Worm (Caenorhabditis elegans) whole organism, early embryonic: ENCODE measurements around the gene T06E4.5.

Experiments used
- B0310.2 ChIP-seq: sonication (generic microtip); optimal IDR thresholded peaks from 2 replicates; lab custom pipeline; 2016; ENCODE audit warnings: mild to moderate bottlenecking, missing genetic modification characterization, missing compliant biosample characterization
- F13C5.2 ChIP-seq: sonication (generic microtip); optimal IDR thresholded peaks from 2 replicates; lab custom pipeline; 2017; ENCODE audit warnings: mild to moderate bottlenecking, missing genetic modification characterization, inconsistent platforms, missing compliant biosample characterization
- aly-1 ChIP-seq: sonication (generic microtip); optimal IDR thresholded peaks from 2 replicates; lab custom pipeline; 2016; ENCODE audit warnings: missing genetic modification characterization, missing compliant biosample characterization
- ama-1 ChIP-seq: fragments of 150-350 bp; optimal IDR thresholded peaks from 2 replicates; lab custom pipeline; 2014
- ceh-13 ChIP-seq: fragments of 200-800 bp; sonication (Bioruptor generic); optimal IDR thresholded peaks from 2 replicates; lab custom pipeline; 2018; ENCODE audit warnings: mild to moderate bottlenecking, missing genetic modification characterization, missing compliant biosample characterization
- ceh-36 ChIP-seq: sonication (generic microtip); optimal IDR thresholded peaks from 2 replicates; lab custom pipeline; 2016; ENCODE audit warnings: missing genetic modification characterization, inconsistent platforms, missing compliant biosample characterization
- ets-7 ChIP-seq: sonication (generic microtip); optimal IDR thresholded peaks from 2 replicates; lab custom pipeline; 2016; ENCODE audit warnings: missing genotype, missing genetic modification characterization, missing compliant biosample characterization
- flt-1 ChIP-seq: fragments of 200-800 bp; sonication (Bioruptor generic); IDR thresholded peaks from 2 replicates; pipeline ENCODE4 v1.3.6; 2022; ENCODE audit warnings: missing genetic modification characterization, missing compliant biosample characterization
- hmbx-1 ChIP-seq: sonication (generic microtip); optimal IDR thresholded peaks from 2 replicates; lab custom pipeline; 2016; ENCODE audit warnings: mild to moderate bottlenecking, missing genetic modification characterization, missing compliant biosample characterization
- hmg-4 ChIP-seq: fragments of 200-800 bp; sonication (Bioruptor generic); optimal IDR thresholded peaks from 2 replicates; lab custom pipeline; 2018; ENCODE audit warnings: mild to moderate bottlenecking, missing genetic modification characterization, missing compliant biosample characterization
- hnd-1 ChIP-seq: sonication (generic microtip); optimal IDR thresholded peaks from 2 replicates; lab custom pipeline; 2016; ENCODE audit warnings: missing genetic modification characterization, missing compliant biosample characterization
- pes-1 ChIP-seq: fragments of 200-800 bp; sonication (Bioruptor generic); IDR thresholded peaks from 2 replicates; pipeline ENCODE4 v1.3.6; 2022; ENCODE audit warnings: missing genetic modification reagents, missing genetic modification characterization, missing compliant biosample characterization
- scrt-1 ChIP-seq: fragments of 200-800 bp; sonication (Bioruptor generic); IDR thresholded peaks from 2 replicates; pipeline ENCODE4 v1.3.6; 2022; ENCODE audit warnings: missing genetic modification characterization, missing compliant biosample characterization
- sea-1 ChIP-seq: fragments of 200-800 bp; sonication (Bioruptor generic); conservative IDR thresholded peaks from 2 replicates; pipeline ENCODE4 v1.3.6; 2022; ENCODE audit warnings: missing genetic modification characterization, missing compliant biosample characterization
- tbx-11 ChIP-seq: fragments of 200-800 bp; sonication (Bioruptor generic); IDR thresholded peaks from 2 replicates; pipeline ENCODE4 v1.3.6; 2022; ENCODE audit warnings: missing genetic modification characterization, missing compliant biosample characterization
- tbx-37 ChIP-seq: fragments of 200-800 bp; sonication (Bioruptor generic); conservative IDR thresholded peaks from 2 replicates; pipeline ENCODE4 v1.3.6; 2022; ENCODE audit warnings: missing genetic modification reagents, missing genetic modification characterization, missing compliant biosample characterization
- tra-4 ChIP-seq: sonication (generic microtip); optimal IDR thresholded peaks from 2 replicates; lab custom pipeline; 2017; ENCODE audit warnings: missing genetic modification characterization, missing compliant biosample characterization

Gene T06E4.5

ce11 chrV:9603488-9603887 lies 27.6 kb upstream of the T06E4.5 start:
- TF ChIP-seq pes-1, result 0 out of 2 replicates have a peak, but pooled peaks have one; percentile 47

- no peak for TF ChIP-seq ceh-36
- no peak for TF ChIP-seq tra-4
- no peak for TF ChIP-seq flt-1 (GFP tag; lab: Robert Waterston, UW)
- no peak for TF ChIP-seq tbx-11 (GFP tag; lab: Robert Waterston, UW)
- TF ChIP-seq ets-7 (tag; lab: Kevin White, UChicago), result no peak
- TF ChIP-seq hmg-4 (GFP tag; lab: Kevin White, UChicago), result no peak
- no peak for TF ChIP-seq aly-1 (tag; lab: Kevin White, UChicago)
- no peak for TF ChIP-seq scrt-1 (GFP tag; lab: Robert Waterston, UW)
- TF ChIP-seq hmbx-1 (tag; lab: Kevin White, UChicago), result no peak
- TF ChIP-seq pes-1, result no peak
- no peak for TF ChIP-seq tbx-37 (GFP tag; lab: Robert Waterston, UW)
- TF ChIP-seq sea-1 (GFP tag; lab: Robert Waterston, UW), result no peak
Measured at ce11 chrV:9608256-9608655, 22.8 kb upstream of the T06E4.5 start, which contains the start of gene dop-2. TSS of gene dop-2 (plus strand) at chrV:9608556.

- TF ChIP-seq sea-1 (GFP tag; lab: Robert Waterston, UW), result no peak
- TF ChIP-seq tbx-37 (GFP tag; lab: Robert Waterston, UW), result no peak
- TF ChIP-seq tra-4, result no peak
- TF ChIP-seq F13C5.2, result no peak
- TF ChIP-seq ama-1 (lab: Kevin White, UChicago), result no peak
Measured at ce11 chrV:9609217-9609616, 21.8 kb upstream of the T06E4.5 start.

ce11 chrV:9615725-9616124 lies 15.3 kb upstream of the T06E4.5 start, which contains the start of gene pqn-63:
TSS of gene pqn-63 (plus strand) at chrV:9616031.
- TF ChIP-seq B0310.2 (no peak), hmbx-1 (tag; lab: Kevin White, UChicago) (no peak), sea-1 (GFP tag; lab: Robert Waterston, UW) (no peak), F13C5.2 (no peak), tbx-37 (GFP tag; lab: Robert Waterston, UW) (no peak)

ce11 chrV:9616130-9616529 lies 14.9 kb upstream of the T06E4.5 start:
- TF ChIP-seq F13C5.2, result no peak
- TF ChIP-seq ets-7 (tag; lab: Kevin White, UChicago), result no peak
- TF ChIP-seq pes-1, result no peak
- no peak for TF ChIP-seq ceh-36
- no peak for TF ChIP-seq flt-1 (GFP tag; lab: Robert Waterston, UW)
- TF ChIP-seq hnd-1, result no peak
- TF ChIP-seq tbx-37 (GFP tag; lab: Robert Waterston, UW), result no peak
- no peak for TF ChIP-seq scrt-1 (GFP tag; lab: Robert Waterston, UW)
- TF ChIP-seq aly-1 (tag; lab: Kevin White, UChicago), result no peak
- TF ChIP-seq ama-1 (lab: Kevin White, UChicago), result no peak

ce11 chrV:9616687-9617086 lies 14.4 kb upstream of the T06E4.5 start:
- no peak for TF ChIP-seq sea-1 (GFP tag; lab: Robert Waterston, UW)
- peak; percentile 17 for TF ChIP-seq hmg-4 (GFP tag; lab: Kevin White, UChicago)

ce11 chrV:9618420-9618819 lies 12.6 kb upstream of the T06E4.5 start:
- no peak for TF ChIP-seq aly-1 (tag; lab: Kevin White, UChicago)
- no peak for TF ChIP-seq B0310.2
- no peak for TF ChIP-seq scrt-1 (GFP tag; lab: Robert Waterston, UW)
- TF ChIP-seq hmg-4 (GFP tag; lab: Kevin White, UChicago), result no peak
- TF ChIP-seq ama-1 (lab: Kevin White, UChicago), result no peak
- TF ChIP-seq sea-1 (GFP tag; lab: Robert Waterston, UW), result no peak
- TF ChIP-seq hmbx-1 (tag; lab: Kevin White, UChicago), result no peak
- no peak for TF ChIP-seq tbx-11 (GFP tag; lab: Robert Waterston, UW)
- TF ChIP-seq tra-4, result no peak
- TF ChIP-seq ceh-36, result no peak
- TF ChIP-seq ets-7 (tag; lab: Kevin White, UChicago), result no peak
- no peak for TF ChIP-seq F13C5.2
- no peak for TF ChIP-seq flt-1 (GFP tag; lab: Robert Waterston, UW)
- TF ChIP-seq pes-1, result no peak
- no peak for TF ChIP-seq ceh-13 (GFP tag; lab: Kevin White, UChicago)
- TF ChIP-seq hnd-1, result no peak
- TF ChIP-seq tbx-37 (GFP tag; lab: Robert Waterston, UW), result no peak

- TF ChIP-seq tbx-11 (GFP tag; lab: Robert Waterston, UW) (no peak), hnd-1 (no peak), ceh-36 (no peak), hmg-4 (GFP tag; lab: Kevin White, UChicago) (no peak), sea-1 (GFP tag; lab: Robert Waterston, UW) (no peak), ceh-13 (GFP tag; lab: Kevin White, UChicago) (no peak), tbx-37 (GFP tag; lab: Robert Waterston, UW) (no peak), tra-4 (no peak), aly-1 (tag; lab: Kevin White, UChicago) (no peak), pes-1 (no peak), ama-1 (lab: Kevin White, UChicago) (no peak), scrt-1 (GFP tag; lab: Robert Waterston, UW) (no peak), B0310.2 (no peak), hmbx-1 (tag; lab: Kevin White, UChicago) (no peak), flt-1 (GFP tag; lab: Robert Waterston, UW) (no peak), ets-7 (tag; lab: Kevin White, UChicago) (no peak)
Measured at ce11 chrV:9618919-9619318, 12.1 kb upstream of the T06E4.5 start, which contains the start of gene idpc-7. TSS of gene idpc-7 (minus strand) at chrV:9619019.
